Worm (Caenorhabditis elegans) whole organism, L3 larva: ENCODE data around the gene F56A11.5.

Experiments
- ZK546.5 ChIP-seq: sonication (generic microtip); optimal IDR thresholded peaks from 2 replicates; lab custom pipeline; 2017; ENCODE audit warnings: missing biosample characterization, missing genetic modification characterization
- ama-1 ChIP-seq: fragments of 150-350 bp; optimal IDR thresholded peaks from 2 replicates; lab custom pipeline; 2018
- ceh-16 ChIP-seq: sonication (generic microtip); optimal IDR thresholded peaks from 2 replicates; lab custom pipeline; 2017; ENCODE audit warnings: missing biosample characterization, missing genetic modification characterization
- ceh-28 ChIP-seq: fragments of 150-350 bp; optimal IDR thresholded peaks from 2 replicates; lab custom pipeline; 2014; ENCODE audit warnings: missing biosample characterization, missing genetic modification reagents, missing genetic modification characterization
- ceh-82 ChIP-seq: fragments of 150-350 bp; optimal IDR thresholded peaks from 2 replicates; lab custom pipeline; 2014; ENCODE audit warnings: missing biosample characterization, missing genetic modification characterization
- ceh-9 ChIP-seq: sonication (generic microtip); optimal IDR thresholded peaks from 2 replicates; lab custom pipeline; 2018; ENCODE audit warnings: missing biosample characterization, missing genetic modification characterization
- daf-12 ChIP-seq: fragments of 150-350 bp; optimal IDR thresholded peaks from 2 replicates; lab custom pipeline; 2014; ENCODE audit warnings: missing biosample characterization, missing genetic modification reagents, missing genetic modification characterization
- egl-27 ChIP-seq: sonication (generic microtip); optimal IDR thresholded peaks from 4 replicates; lab custom pipeline; 2017; ENCODE audit warnings: missing biosample characterization, missing genetic modification reagents, missing genetic modification characterization
- egl-5 ChIP-seq: fragments of 150-350 bp; optimal IDR thresholded peaks from 2 replicates; lab custom pipeline; 2017; ENCODE audit warnings: missing biosample characterization, missing genetic modification reagents, missing genetic modification characterization, inconsistent platforms
- elt-1 ChIP-seq: fragments of 150-350 bp; optimal IDR thresholded peaks from 2 replicates; lab custom pipeline; 2014; ENCODE audit warnings: missing biosample characterization, missing genetic modification characterization
- elt-2 ChIP-seq: sonication (generic microtip); optimal IDR thresholded peaks from 2 replicates; lab custom pipeline; 2016; ENCODE audit warnings: missing genetic modification reagents, mild to moderate bottlenecking, missing genetic modification characterization, missing compliant biosample characterization
- elt-3 ChIP-seq, 3 experiments: fragments of 150-350 bp in 1 of 3; sonication (generic microtip) in 2 of 3; optimal IDR thresholded peaks; 2 replicates in 2 of 3; 4 replicates in 1 of 3; lab custom pipeline; 2014 to 2017; ENCODE audit warnings: missing biosample characterization in 3 of 3, missing genetic modification characterization in 3 of 3
- fkh-2 ChIP-seq: fragments of 150-350 bp; optimal IDR thresholded peaks from 2 replicates; lab custom pipeline; 2014; ENCODE audit warnings: missing biosample characterization, missing genetic modification reagents, missing genetic modification characterization
- hmg-11 ChIP-seq: sonication (generic microtip); optimal IDR thresholded peaks from 2 replicates; lab custom pipeline; 2016; ENCODE audit warnings: missing genetic modification characterization, missing compliant biosample characterization
- jun-1 ChIP-seq: fragments of 150-350 bp; optimal IDR thresholded peaks from 2 replicates; lab custom pipeline; 2014; ENCODE audit warnings: missing biosample characterization, missing genetic modification reagents, missing genetic modification characterization
- lin-15B ChIP-seq: fragments of 150-350 bp; optimal IDR thresholded peaks from 2 replicates; lab custom pipeline; 2014; ENCODE audit warnings: missing biosample characterization, missing genetic modification characterization
- lin-39 ChIP-seq: fragments of 150-350 bp; optimal IDR thresholded peaks from 2 replicates; lab custom pipeline; 2018; ENCODE audit warnings: missing biosample characterization, missing genetic modification reagents, missing genetic modification characterization
- lsy-12 ChIP-seq: sonication (generic microtip); optimal IDR thresholded peaks from 2 replicates; lab custom pipeline; 2016; ENCODE audit warnings: mild to moderate bottlenecking, missing genetic modification characterization, missing compliant biosample characterization
- mml-1 ChIP-seq: fragments of 150-350 bp; sonication (generic microtip); optimal IDR thresholded peaks from 3 replicates; lab custom pipeline; 2014; ENCODE audit warnings: missing biosample characterization, missing genetic modification characterization
- nfya-1 ChIP-seq: sonication (generic microtip); optimal IDR thresholded peaks from 2 replicates; lab custom pipeline; 2017; ENCODE audit warnings: missing genetic modification characterization, mild to moderate bottlenecking, missing compliant biosample characterization, antibody characterized with exemption, moderate library complexity; ENCODE audit not compliant: insufficient read depth
- nhr-11 ChIP-seq: fragments of 150-350 bp; optimal IDR thresholded peaks from 2 replicates; lab custom pipeline; 2014; ENCODE audit warnings: missing biosample characterization, missing genetic modification characterization
- nhr-23 ChIP-seq: fragments of 150-350 bp; optimal IDR thresholded peaks from 2 replicates; lab custom pipeline; 2014; ENCODE audit warnings: missing biosample characterization, missing genetic modification reagents, missing genetic modification characterization
- nhr-237 ChIP-seq: fragments of 150-350 bp; optimal IDR thresholded peaks from 2 replicates; lab custom pipeline; 2014; ENCODE audit warnings: missing biosample characterization, missing genetic modification characterization
- nhr-25 ChIP-seq: sonication (generic microtip); optimal IDR thresholded peaks from 2 replicates; lab custom pipeline; 2017; ENCODE audit warnings: missing biosample characterization, missing genetic modification characterization
- nhr-67 ChIP-seq: fragments of 150-350 bp; optimal IDR thresholded peaks from 2 replicates; lab custom pipeline; 2014; ENCODE audit warnings: missing biosample characterization, missing genetic modification characterization
- pha-4 ChIP-seq: fragments of 150-350 bp; optimal IDR thresholded peaks from 2 replicates; lab custom pipeline; 2014; ENCODE audit warnings: missing biosample characterization, missing genetic modification reagents, missing genetic modification characterization
- pqm-1 ChIP-seq: fragments of 150-350 bp; optimal IDR thresholded peaks from 2 replicates; lab custom pipeline; 2017; ENCODE audit warnings: missing biosample characterization, missing genetic modification characterization, inconsistent platforms
- skn-1 ChIP-seq: fragments of 150-350 bp; optimal IDR thresholded peaks from 2 replicates; lab custom pipeline; 2014; ENCODE audit warnings: missing biosample characterization, missing genetic modification characterization
- snpc-4 ChIP-seq: fragments of 150-350 bp; optimal IDR thresholded peaks from 2 replicates; lab custom pipeline; 2014; ENCODE audit warnings: missing biosample characterization, missing genetic modification characterization
- tbx-2 ChIP-seq: sonication (generic microtip); optimal IDR thresholded peaks from 2 replicates; lab custom pipeline; 2016; ENCODE audit warnings: mild to moderate bottlenecking, missing genetic modification characterization, missing compliant biosample characterization
- unc-39 ChIP-seq: sonication (generic microtip); optimal IDR thresholded peaks from 4 replicates; lab custom pipeline; 2017; ENCODE audit warnings: missing biosample characterization, missing genetic modification characterization
- zag-1 ChIP-seq: fragments of 150-350 bp; optimal IDR thresholded peaks from 2 replicates; lab custom pipeline; 2014; ENCODE audit warnings: missing biosample characterization, missing genetic modification characterization
- ztf-11 ChIP-seq: fragments of 150-350 bp; optimal IDR thresholded peaks from 2 replicates; lab custom pipeline; 2014; ENCODE audit warnings: missing biosample characterization, missing genetic modification characterization

The F56A11.5 gene

DNA sequence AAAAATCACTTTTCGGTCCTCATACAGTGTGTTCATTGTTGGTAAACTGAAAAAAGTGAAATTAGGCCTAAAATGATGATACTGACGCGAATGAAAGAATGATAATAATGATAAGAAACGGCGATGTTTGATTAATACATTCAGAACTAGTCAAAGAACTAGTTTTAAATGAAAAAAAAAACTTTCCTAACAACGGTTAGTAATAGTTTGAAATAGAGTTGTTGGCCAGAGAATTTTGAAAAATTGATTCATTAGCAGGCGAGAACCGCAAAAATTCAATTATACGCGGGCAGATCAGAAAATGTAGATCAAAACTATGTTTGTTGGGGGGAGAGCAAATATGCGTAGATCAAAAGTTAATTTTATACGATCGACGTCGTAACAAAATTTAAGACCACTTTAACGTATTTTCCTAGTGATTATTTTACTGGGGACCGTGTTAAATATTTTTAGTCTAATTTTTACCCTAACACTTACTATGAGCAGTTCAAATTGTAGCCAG, at the start of gene F56A11.5:
Gene F56A11.5, minus strand, starts transcription at position 51 of the 502 bp plus-strand sequence.
- TF ChIP-seq skn-1 (tag; lab: Kevin White, UChicago) (peak; percentile 16), ztf-11 (tag; lab: Kevin White, UChicago) (no peak), snpc-4 (tag; lab: Kevin White, UChicago) (no peak), ama-1 (lab: Kevin White, UChicago) (no peak)

DNA sequence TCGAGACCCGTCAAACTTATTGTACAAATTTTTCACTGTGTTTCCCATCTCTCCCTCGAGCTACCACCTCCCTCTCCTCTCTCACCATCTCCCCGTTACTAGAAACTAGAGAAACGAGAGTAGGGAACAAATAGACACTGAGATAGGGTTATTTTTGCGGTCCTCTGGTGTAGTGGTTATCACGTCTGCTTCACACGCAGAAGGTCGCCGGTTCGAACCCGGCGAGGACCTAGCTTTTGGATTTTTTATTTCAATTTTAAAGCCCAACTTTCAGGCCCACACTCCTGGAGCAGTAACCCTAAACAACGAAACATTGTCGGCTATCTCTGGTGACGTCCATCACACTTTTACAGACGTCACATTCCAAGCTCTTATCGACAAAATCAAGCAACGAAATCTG, 49.7 kb upstream of the F56A11.5 start:
- TF ChIP-seq lsy-12 (peak; percentile 53), tbx-2 (tag; lab: Kevin White, UChicago) (peak; percentile 10), nfya-1 (tag; lab: Kevin White, UChicago) (peak; percentile 50), hmg-11 (tag; lab: Kevin White, UChicago) (peak; percentile 82), elt-2 (tag; lab: Kevin White, UChicago) (peak; percentile 26), lin-15B (tag; lab: Kevin White, UChicago) (peak; percentile 51), pqm-1 (peak; percentile 33), elt-1 (tag; lab: Kevin White, UChicago) (no peak), pha-4 (tag; lab: Kevin White, UChicago) (no peak), egl-27 (tag; lab: Kevin White, UChicago) (peak; percentile 70), lin-39 (peak; percentile 58), nhr-23 (tag; lab: Kevin White, UChicago) (no peak), skn-1 (tag; lab: Kevin White, UChicago) (peak; percentile 14)

DNA sequence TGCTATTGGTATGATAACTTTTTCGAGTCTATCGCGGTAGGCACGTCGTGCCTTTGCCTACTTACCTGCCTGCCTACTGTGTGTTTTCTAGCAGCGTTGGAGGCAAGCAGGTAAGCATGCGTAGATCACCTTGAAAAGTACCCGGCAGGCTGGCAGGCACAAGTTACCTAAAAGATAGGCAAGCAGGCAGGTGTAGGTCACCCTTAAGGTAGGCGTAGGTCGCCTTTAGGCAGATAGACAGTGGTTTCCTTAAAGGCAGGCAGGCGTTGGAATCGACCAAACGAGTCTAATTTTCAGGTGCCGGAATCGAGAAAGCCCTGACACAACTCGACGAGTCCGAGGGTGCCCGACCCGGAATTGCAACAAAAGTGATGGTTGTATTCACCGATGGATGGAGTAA, 49.1 kb upstream of the F56A11.5 start:
- no peak for TF ChIP-seq skn-1 (tag; lab: Kevin White, UChicago)
- TF ChIP-seq nhr-11 (tag; lab: Kevin White, UChicago): no peak
- no peak for TF ChIP-seq egl-5 (tag; lab: Kevin White, UChicago)
- TF ChIP-seq ceh-82 (tag; lab: Kevin White, UChicago): no peak
- no peak for TF ChIP-seq ceh-9
- no peak for TF ChIP-seq elt-1 (tag; lab: Kevin White, UChicago)
- TF ChIP-seq fkh-2 (tag; lab: Kevin White, UChicago): no peak
- no peak for TF ChIP-seq unc-39 (tag; lab: Kevin White, UChicago)
- no peak for TF ChIP-seq daf-12
- TF ChIP-seq lin-39: no peak
- TF ChIP-seq ceh-16 (tag; lab: Kevin White, UChicago): no peak
- TF ChIP-seq mml-1 (tag; lab: Kevin White, UChicago): no peak
- no peak for TF ChIP-seq zag-1 (tag; lab: Kevin White, UChicago)
- TF ChIP-seq elt-3 (tag; optimal IDR thresholded peaks at IDR 0.05; lab: Kevin White, UChicago): no peak
- TF ChIP-seq jun-1: no peak
- no peak for TF ChIP-seq pha-4 (tag; lab: Kevin White, UChicago)
- TF ChIP-seq snpc-4 (tag; lab: Kevin White, UChicago): no peak
- no peak for TF ChIP-seq nhr-237 (tag; lab: Kevin White, UChicago)
- TF ChIP-seq, all 47 proteins: peak for 0

DNA sequence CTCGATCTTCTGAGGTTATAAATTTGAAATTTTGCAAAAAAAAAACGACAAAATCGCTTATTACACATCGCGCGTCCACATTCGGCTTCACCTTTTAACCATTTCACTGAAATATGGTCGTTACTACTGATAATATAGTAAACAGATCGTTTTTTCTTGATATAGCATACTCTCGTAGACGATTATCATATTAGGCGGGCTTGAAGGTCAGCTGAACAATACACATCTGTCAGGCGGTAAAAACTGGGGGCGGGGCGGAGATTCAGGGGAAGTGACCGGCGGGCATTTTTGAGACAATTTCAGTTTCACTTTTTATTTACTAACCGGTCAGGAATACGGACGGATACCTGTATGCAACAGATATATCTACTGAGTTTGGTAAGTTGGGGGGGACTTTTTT, 44.6 kb upstream of the F56A11.5 start, which contains the start of gene C18H7.1:
Gene C18H7.1, plus strand, starts transcription at position 301 of the 400 bp plus-strand sequence.
- TF ChIP-seq elt-3 (tag; optimal IDR thresholded peaks at IDR 0.05; lab: Kevin White, UChicago) (no peak), mml-1 (tag; lab: Kevin White, UChicago) (no peak), nhr-67 (tag; lab: Kevin White, UChicago) (no peak), ceh-28 (tag; lab: Kevin White, UChicago) (no peak), nfya-1 (tag; lab: Kevin White, UChicago) (no peak), nhr-25 (no peak), egl-5 (tag; lab: Kevin White, UChicago) (no peak), jun-1 (no peak), egl-27 (tag; lab: Kevin White, UChicago) (no peak), elt-2 (tag; lab: Kevin White, UChicago) (no peak)

DNA sequence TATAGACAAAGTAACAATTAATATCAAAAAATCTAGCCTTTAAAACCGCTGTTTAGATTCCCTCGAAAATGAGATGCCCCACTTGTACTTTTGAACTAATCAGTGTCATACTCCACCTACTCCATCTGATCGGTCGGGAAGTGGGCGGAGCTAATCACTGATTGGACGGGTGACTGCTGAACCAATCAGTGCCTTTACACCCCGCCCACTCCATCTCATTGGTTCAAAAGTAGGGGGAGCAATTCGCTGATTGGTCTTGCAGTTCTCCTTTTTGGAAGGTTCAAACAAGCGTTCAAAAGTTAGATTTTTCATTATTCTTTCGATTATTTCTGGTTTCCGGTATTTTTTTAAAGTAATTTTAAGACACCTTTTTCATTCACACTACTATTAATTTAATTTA, 42.5 kb upstream of the F56A11.5 start:
- TF ChIP-seq ZK546.5 (no peak), elt-3 (tag; optimal IDR thresholded peaks at IDR 0.05; lab: Kevin White, UChicago) (no peak), ceh-28 (tag; lab: Kevin White, UChicago) (no peak), nfya-1 (tag; lab: Kevin White, UChicago) (peak; percentile 96)
